Comparison of ENCODE assay signal across 3 worm cellular contexts in genomic region chrV:16024917-16025316, ce11.
TF ChIP-seq lines count a peak whose summit lies in the region.

No protein-coding gene starts in this region.

TF ChIP-seq in whole organism, L4 larva, 104 proteins besides CTCF, POLR2A, EP300 and RAD21:
- TF ChIP-seq tag-97 (GFP tag; IDR thresholded peaks at IDR 0.05; lab: Robert Waterston, UW) (no peak), ceh-82 (tag; optimal IDR thresholded peaks at IDR 0.05; lab: Kevin White, UChicago) (no peak), lin-13 (GFP tag; optimal IDR thresholded peaks at IDR 0.05; lab: Kevin White, UChicago) (no peak), set-16 (GFP tag; IDR thresholded peaks at IDR 0.05; lab: Robert Waterston, UW) (peak; percentile 67)

TF ChIP-seq in whole organism, midembryonic, 9 proteins besides CTCF, POLR2A, EP300 and RAD21:
- TF ChIP-seq klf-2 (GFP tag; conservative IDR thresholded peaks at IDR 0.05; lab: Robert Waterston, UW) (no peak), T22C8.4 (GFP tag; IDR thresholded peaks at IDR 0.05; lab: Robert Waterston, UW) (no peak), flt-1 (GFP tag; IDR thresholded peaks at IDR 0.05; lab: Robert Waterston, UW) (no peak), tab-1 (GFP tag; IDR thresholded peaks at IDR 0.05; lab: Robert Waterston, UW) (0 out of 2 replicates have a peak, but pooled peaks have one; percentile 39), ref-1 (GFP tag; conservative IDR thresholded peaks at IDR 0.05; lab: Robert Waterston, UW) (no peak)

TF ChIP-seq in whole organism, young adult, 124 proteins besides CTCF, POLR2A, EP300 and RAD21:
- TF ChIP-seq sdz-38 (tag; optimal IDR thresholded peaks at IDR 0.05; lab: Kevin White, UChicago) (no peak), zfh-2 (GFP tag; conservative IDR thresholded peaks at IDR 0.05; lab: Robert Waterston, UW) (peak; percentile 51), let-607 (tag; optimal IDR thresholded peaks at IDR 0.05; lab: Kevin White, UChicago) (no peak)
